Worm (Caenorhabditis elegans): Measurements from ENCODE around the gene unc-80.

The unc-80 gene

ce11 chrV:20845524-20846208 lies 33.7 kb upstream of the unc-80 start, which contains the start of the genes F31D4.2 and fkb-6 (continued):
- peak; percentile 45 for TF ChIP-seq egl-5 (tag; optimal IDR thresholded peaks at IDR 0.05)
- TF ChIP-seq sea-2 (GFP tag; optimal IDR thresholded peaks at IDR 0.05) = no peak
- peak; percentile 3 for TF ChIP-seq skn-1 (tag; optimal IDR thresholded peaks at IDR 0.05)
- TF ChIP-seq mml-1 (tag; optimal IDR thresholded peaks at IDR 0.05) = no peak

- TF ChIP-seq snpc-4 (tag; optimal IDR thresholded peaks at IDR 0.05) = no peak
- no peak for TF ChIP-seq egl-27 (tag; optimal IDR thresholded peaks at IDR 0.05)
- peak; percentile 88 for TF ChIP-seq ama-1 (optimal IDR thresholded peaks at IDR 0.05)
- TF ChIP-seq nhr-43 (tag; optimal IDR thresholded peaks at IDR 0.05; ENCODE audit: poor library complexity, severe bottlenecking) = peak; percentile 22
- TF ChIP-seq nhr-237 (tag; optimal IDR thresholded peaks at IDR 0.05) = no peak
- TF ChIP-seq skn-1 (tag; optimal IDR thresholded peaks at IDR 0.05) = no peak
- peak; percentile 13 for TF ChIP-seq pha-4 (tag; optimal IDR thresholded peaks at IDR 0.05)
- TF ChIP-seq tbx-2 (tag; optimal IDR thresholded peaks at IDR 0.05) = peak; percentile 12
- no peak for TF ChIP-seq ztf-11 (tag; optimal IDR thresholded peaks at IDR 0.05)
- TF ChIP-seq ztf-4 (tag; optimal IDR thresholded peaks at IDR 0.05) = peak; percentile 35
- TF ChIP-seq eor-1 (tag; optimal IDR thresholded peaks at IDR 0.05) = no peak
Observed at ce11 chrV:20847743-20848229, 31.6 kb upstream of the unc-80 start.

ce11 chrV:20850580-20850979 lies 28.8 kb upstream of the unc-80 start, which contains the start of gene clec-264:
Gene clec-264, minus strand, starts transcription at chrV:20850701.
- TF ChIP-seq egl-5 (tag; optimal IDR thresholded peaks at IDR 0.05) (peak; percentile 14), nhr-43 (tag; optimal IDR thresholded peaks at IDR 0.05; ENCODE audit: poor library complexity, severe bottlenecking) (no peak)

ce11 chrV:20851847-20852386 lies 27.5 kb upstream of the unc-80 start, which contains the start of gene ndua-1:
Gene ndua-1, minus strand, starts transcription at chrV:20851897.
- TF ChIP-seq snpc-4 (tag; optimal IDR thresholded peaks at IDR 0.05) = peak; percentile 45
- no peak for TF ChIP-seq ztf-4 (tag; optimal IDR thresholded peaks at IDR 0.05)
- no peak for TF ChIP-seq ztf-11 (tag; optimal IDR thresholded peaks at IDR 0.05)
- TF ChIP-seq hmg-11 (tag; optimal IDR thresholded peaks at IDR 0.05) = peak; percentile 85
- TF ChIP-seq nfya-1 (tag; optimal IDR thresholded peaks at IDR 0.05; ENCODE audit: insufficient read depth) = peak; percentile 59
- TF ChIP-seq nhr-23 (tag; optimal IDR thresholded peaks at IDR 0.05) = peak; percentile 52
- TF ChIP-seq lin-39 (tag; optimal IDR thresholded peaks at IDR 0.05) = peak; percentile 13
- TF ChIP-seq nhr-43 (tag; optimal IDR thresholded peaks at IDR 0.05; ENCODE audit: poor library complexity, severe bottlenecking) = peak; percentile 65

ce11 chrV:20853581-20854161 lies 25.7 kb upstream of the unc-80 start, which contains the start of gene F31D4.5:
Gene F31D4.5, plus strand, starts transcription at chrV:20854071.
- TF ChIP-seq elt-2 (tag; optimal IDR thresholded peaks at IDR 0.05) (peak; percentile 44), elt-1 (tag; optimal IDR thresholded peaks at IDR 0.05) (no peak), nhr-237 (tag; optimal IDR thresholded peaks at IDR 0.05) (no peak), ceh-9 (tag; optimal IDR thresholded peaks at IDR 0.05) (no peak), hmg-11 (tag; optimal IDR thresholded peaks at IDR 0.05) (no peak)

ce11 chrV:20861080-20861479 lies 18.3 kb upstream of the unc-80 start, which contains the start of gene try-4:
Gene try-4, minus strand, starts transcription at chrV:20861153.
- TF ChIP-seq jun-1 (tag; optimal IDR thresholded peaks at IDR 0.05) (no peak), skn-1 (tag; optimal IDR thresholded peaks at IDR 0.05) (no peak), nhr-25 (tag; optimal IDR thresholded peaks at IDR 0.05) (peak; percentile 55), nfya-1 (tag; optimal IDR thresholded peaks at IDR 0.05; ENCODE audit: insufficient read depth) (no peak), mdl-1 (tag; optimal IDR thresholded peaks at IDR 0.05) (no peak), nhr-43 (tag; optimal IDR thresholded peaks at IDR 0.05; ENCODE audit: poor library complexity, severe bottlenecking) (no peak), lin-39 (tag; optimal IDR thresholded peaks at IDR 0.05) (no peak)

ce11 chrV:20862681-20863080 lies 16.7 kb upstream of the unc-80 start, which contains the start of gene twk-35:
Gene twk-35, plus strand, starts transcription at chrV:20862981.
- TF ChIP-seq mdl-1 (tag; optimal IDR thresholded peaks at IDR 0.05) = no peak
- no peak for TF ChIP-seq ceh-82 (tag; optimal IDR thresholded peaks at IDR 0.05)
- no peak for TF ChIP-seq nhr-237 (tag; optimal IDR thresholded peaks at IDR 0.05)

Data from whole organism, L3 larva.